Fruit fly (Drosophila melanogaster) whole organism, embryonic: ENCODE results near the gene CG42538.

ENCODE experiments used
- Aef1 ChIP-seq: fragments of 200-800 bp; sonication (Bioruptor generic); IDR thresholded peaks from 3 replicates; pipeline ENCODE4 v1.3.6; 2022; ENCODE audit warnings: missing biosample characterization, missing genetic modification characterization
- Awh ChIP-seq: fragments of 200-800 bp; sonication (Bioruptor generic); IDR thresholded peaks from 2 replicates; pipeline ENCODE4, ENCODE4 v1.3.6; 2022; ENCODE audit warnings: missing biosample characterization, missing genetic modification characterization
- CG12155 ChIP-seq: fragments of 200-800 bp; sonication (Bioruptor generic); optimal IDR thresholded peaks from 3 replicates; lab custom pipeline; 2016; ENCODE audit warnings: missing biosample characterization, missing genetic modification characterization
- CG12744 ChIP-seq: fragments of 200-800 bp; sonication (Bioruptor generic); optimal IDR thresholded peaks from 2 replicates; lab custom pipeline; 2016; ENCODE audit warnings: missing biosample characterization, missing genetic modification characterization
- CG13424 ChIP-seq: fragments of 200-800 bp; sonication (Bioruptor generic); optimal IDR thresholded peaks from 2 replicates; lab custom pipeline; 2019; ENCODE audit warnings: missing biosample characterization, mild to moderate bottlenecking, missing genetic modification characterization, moderate library complexity
- CG13894 ChIP-seq: fragments of 200-800 bp; sonication (Bioruptor generic); optimal IDR thresholded peaks from 3 replicates; lab custom pipeline; 2018; ENCODE audit warnings: missing biosample characterization, mild to moderate bottlenecking, missing genetic modification characterization, moderate library complexity
- CG15269 ChIP-seq: fragments of 200-800 bp; sonication (Bioruptor generic); optimal IDR thresholded peaks from 2 replicates; lab custom pipeline; 2018; ENCODE audit warnings: missing biosample characterization, mild to moderate bottlenecking, missing genetic modification characterization, moderate library complexity
- CG15479 ChIP-seq: fragments of 200-800 bp; sonication (Bioruptor generic); optimal IDR thresholded peaks from 3 replicates; lab custom pipeline; 2019; ENCODE audit warnings: missing biosample characterization, mild to moderate bottlenecking, missing genetic modification characterization, moderate library complexity
- CG18619 ChIP-seq: fragments of 200-800 bp; sonication (Bioruptor generic); optimal IDR thresholded peaks from 3 replicates; lab custom pipeline; 2017; ENCODE audit warnings: missing biosample characterization, mild to moderate bottlenecking, missing genetic modification characterization
- CG2678 ChIP-seq: fragments of 200-800 bp; sonication (Bioruptor generic); optimal IDR thresholded peaks from 3 replicates; lab custom pipeline; 2019; ENCODE audit warnings: missing biosample characterization, mild to moderate bottlenecking, missing genetic modification characterization, moderate library complexity
- CG33557 ChIP-seq: fragments of 200-800 bp; sonication (Bioruptor generic); optimal IDR thresholded peaks from 2 replicates; lab custom pipeline; 2019; ENCODE audit warnings: missing biosample characterization, mild to moderate bottlenecking, missing genetic modification characterization, moderate library complexity
- CG7271 ChIP-seq: fragments of 200-800 bp; sonication (Bioruptor generic); optimal IDR thresholded peaks from 2 replicates; lab custom pipeline; 2018; ENCODE audit warnings: missing biosample characterization, mild to moderate bottlenecking, missing genetic modification characterization, moderate library complexity
- CG8359 ChIP-seq: fragments of 200-800 bp; sonication (Bioruptor generic); optimal IDR thresholded peaks from 2 replicates; lab custom pipeline; 2017; ENCODE audit warnings: missing biosample characterization, mild to moderate bottlenecking, missing genetic modification characterization, borderline replicate concordance
- CG9437 ChIP-seq: fragments of 200-800 bp; sonication (Bioruptor generic); optimal IDR thresholded peaks from 2 replicates; lab custom pipeline; 2018; ENCODE audit warnings: missing biosample characterization, mild to moderate bottlenecking, missing genetic modification characterization
- CkIIα-i1 ChIP-seq: fragments of 200-800 bp; sonication (Bioruptor generic); IDR thresholded peaks from 2 replicates; pipeline ENCODE4 v1.3.6; 2022; ENCODE audit warnings: missing biosample characterization, missing genetic modification characterization
- CoRest ChIP-seq: fragments of 200-800 bp; sonication (Bioruptor generic); optimal IDR thresholded peaks from 3 replicates; lab custom pipeline; 2018; ENCODE audit warnings: missing biosample characterization, mild to moderate bottlenecking, missing genetic modification characterization, moderate library complexity
- Dip2 ChIP-seq: fragments of 200-800 bp; sonication (Bioruptor generic); IDR thresholded peaks from 2 replicates; pipeline ENCODE4 v1.3.6; 2022; ENCODE audit warnings: missing biosample characterization, missing genetic modification characterization
- Dll ChIP-seq: fragments of 200-800 bp; sonication (Bioruptor generic); IDR thresholded peaks from 4 replicates; pipeline ENCODE4 v1.3.6; 2022; ENCODE audit warnings: missing biosample characterization, missing genetic modification characterization; ENCODE audit not compliant: partially characterized antibody
- Drgx ChIP-seq: fragments of 200-800 bp; sonication (Bioruptor generic); IDR thresholded peaks from 2 replicates; pipeline ENCODE4 v1.3.6; 2022; ENCODE audit warnings: missing biosample characterization, missing genetic modification characterization
- Hr51 ChIP-seq, 2 experiments: fragments of 200-800 bp; sonication (Bioruptor generic); optimal IDR thresholded peaks; 2 replicates in 1 of 2; 3 replicates in 1 of 2; lab custom pipeline; 2016 to 2018; ENCODE audit warnings: missing biosample characterization in 2 of 2, missing genetic modification characterization in 2 of 2, mild to moderate bottlenecking in 1 of 2, moderate library complexity in 1 of 2
- MBD-R2 ChIP-seq: fragments of 200-800 bp; sonication (Bioruptor generic); IDR thresholded peaks from 2 replicates; pipeline ENCODE4 v1.3.6; 2022; ENCODE audit warnings: missing biosample characterization, missing genetic modification characterization
- Ssrp ChIP-seq: fragments of 200-800 bp; sonication (Bioruptor generic); optimal IDR thresholded peaks from 2 replicates; lab custom pipeline; 2018; ENCODE audit warnings: missing biosample characterization, mild to moderate bottlenecking, missing genetic modification characterization, moderate library complexity
- Taf1 ChIP-seq: fragments of 200-800 bp; sonication (Bioruptor generic); IDR thresholded peaks from 2 replicates; pipeline ENCODE4 v1.3.6; 2022; ENCODE audit warnings: missing biosample characterization, missing genetic modification characterization
- YL-1 ChIP-seq: fragments of 200-800 bp; sonication (Bioruptor generic); optimal IDR thresholded peaks from 3 replicates; lab custom pipeline; 2017; ENCODE audit warnings: missing biosample characterization, mild to moderate bottlenecking, missing genetic modification characterization
- abd-A ChIP-seq: fragments of 200-800 bp; sonication (Bioruptor generic); optimal IDR thresholded peaks from 3 replicates; lab custom pipeline; 2019; ENCODE audit warnings: missing biosample characterization, mild to moderate bottlenecking, missing genetic modification characterization, moderate library complexity
- ara ChIP-seq: fragments of 200-800 bp; sonication (Bioruptor generic); IDR thresholded peaks from 2 replicates; pipeline ENCODE4 v1.3.6; 2022; ENCODE audit warnings: missing biosample characterization, missing genetic modification characterization
- bowl ChIP-seq: fragments of 200-800 bp; sonication (Bioruptor generic); IDR thresholded peaks from 2 replicates; pipeline ENCODE4 v1.3.6; 2022; ENCODE audit warnings: missing biosample characterization, missing genetic modification characterization
- chif ChIP-seq, 2 experiments: fragments of 200-800 bp; sonication (Bioruptor generic); optimal IDR thresholded peaks; 3 replicates each; lab custom pipeline; 2016; ENCODE audit warnings: missing biosample characterization in 2 of 2, missing genetic modification characterization in 2 of 2
- croc ChIP-seq: fragments of 200-800 bp; sonication (Bioruptor generic); conservative IDR thresholded peaks from 3 replicates; pipeline ENCODE4 v1.3.6; 2022; ENCODE audit warnings: missing biosample characterization, missing genetic modification characterization
- cwo ChIP-seq: fragments of 200-800 bp; sonication (Bioruptor generic); optimal IDR thresholded peaks from 3 replicates; lab custom pipeline; 2017; ENCODE audit warnings: missing biosample characterization, missing genetic modification characterization, mild to moderate bottlenecking, moderate library complexity, missing genetic modification reagents
- emc ChIP-seq: fragments of 200-800 bp; sonication (Bioruptor generic); optimal IDR thresholded peaks from 2 replicates; lab custom pipeline; 2016; ENCODE audit warnings: missing biosample characterization, missing genetic modification characterization
- ems ChIP-seq: fragments of 200-800 bp; sonication (Bioruptor generic); optimal IDR thresholded peaks from 3 replicates; lab custom pipeline; 2016; ENCODE audit warnings: missing biosample characterization, missing genetic modification characterization
- gcm2 ChIP-seq: fragments of 200-800 bp; sonication (Bioruptor generic); optimal IDR thresholded peaks from 2 replicates; lab custom pipeline; 2016; ENCODE audit warnings: missing biosample characterization, missing genetic modification characterization
- gro ChIP-seq: fragments of 200-800 bp; sonication (Bioruptor generic); optimal IDR thresholded peaks from 2 replicates; lab custom pipeline; 2016; ENCODE audit warnings: missing biosample characterization, missing genetic modification characterization
- hkb ChIP-seq, 2 experiments: fragments of 200-800 bp in 1 of 2; fragments of >200 bp in 1 of 2; sonication (Bioruptor generic) in 1 of 2; IDR thresholded peaks in 1 of 2; optimal IDR thresholded peaks in 1 of 2; 2 replicates each; pipeline versions ENCODE4 v1.3.6 to Lab custom; 2017 to 2022; ENCODE audit warnings: missing biosample characterization in 1 of 2, missing genetic modification characterization in 1 of 2
- knrl ChIP-seq: fragments of 200-800 bp; sonication (Bioruptor generic); IDR thresholded peaks from 3 replicates; pipeline ENCODE4 v1.3.6; 2022; ENCODE audit warnings: missing biosample characterization, missing genetic modification characterization; ENCODE audit not compliant: partially characterized antibody
- oc ChIP-seq: fragments of 200-800 bp; sonication (Bioruptor generic); optimal IDR thresholded peaks from 2 replicates; lab custom pipeline; 2018; ENCODE audit warnings: missing biosample characterization, mild to moderate bottlenecking, missing genetic modification characterization, moderate library complexity
- pfk ChIP-seq: fragments of 200-800 bp; sonication (Bioruptor generic); optimal IDR thresholded peaks from 2 replicates; lab custom pipeline; 2018; ENCODE audit warnings: missing biosample characterization, mild to moderate bottlenecking, missing genetic modification characterization, moderate library complexity
- pros ChIP-seq: fragments of 200-800 bp; sonication (Bioruptor generic); optimal IDR thresholded peaks from 3 replicates; lab custom pipeline; 2019; ENCODE audit warnings: missing biosample characterization, mild to moderate bottlenecking, missing genetic modification characterization, moderate library complexity
- ranshi ChIP-seq: fragments of 200-800 bp; sonication (Bioruptor generic); IDR thresholded peaks from 2 replicates; pipeline ENCODE4 v1.3.6; 2022; ENCODE audit warnings: missing biosample characterization, missing genetic modification characterization
- schlank ChIP-seq: fragments of 200-800 bp; sonication (Bioruptor generic); optimal IDR thresholded peaks from 2 replicates; lab custom pipeline; 2018; ENCODE audit warnings: missing biosample characterization, mild to moderate bottlenecking, missing genetic modification characterization
- sd ChIP-seq: fragments of 200-800 bp; sonication (Bioruptor generic); optimal IDR thresholded peaks from 3 replicates; lab custom pipeline; 2018; ENCODE audit warnings: missing biosample characterization, mild to moderate bottlenecking, missing genetic modification characterization, moderate library complexity
- tin ChIP-seq: fragments of 200-800 bp; sonication (Bioruptor generic); optimal IDR thresholded peaks from 3 replicates; lab custom pipeline; 2016; ENCODE audit warnings: missing biosample characterization, missing genetic modification characterization
- trem ChIP-seq: fragments of 200-800 bp; optimal IDR thresholded peaks from 3 replicates; lab custom pipeline; 2019; ENCODE audit warnings: missing biosample characterization, mild to moderate bottlenecking, missing genetic modification characterization, moderate library complexity
- tx ChIP-seq: fragments of 200-800 bp; sonication (Bioruptor generic); optimal IDR thresholded peaks from 2 replicates; lab custom pipeline; 2016; ENCODE audit warnings: missing biosample characterization, missing genetic modification characterization
- unpg ChIP-seq: fragments of 200-800 bp; sonication (Bioruptor generic); optimal IDR thresholded peaks from 3 replicates; lab custom pipeline; 2018; ENCODE audit warnings: missing biosample characterization, mild to moderate bottlenecking, missing genetic modification characterization, moderate library complexity
- vnd ChIP-seq: fragments of 200-800 bp; sonication (Bioruptor generic); IDR thresholded peaks from 3 replicates; pipeline ENCODE4 v1.3.6; 2022; ENCODE audit warnings: missing biosample characterization, missing genetic modification characterization; ENCODE audit not compliant: partially characterized antibody
- zen ChIP-seq: fragments of 200-800 bp; sonication (Bioruptor generic); optimal IDR thresholded peaks from 3 replicates; lab custom pipeline; 2018; ENCODE audit warnings: missing biosample characterization, mild to moderate bottlenecking, missing genetic modification characterization, moderate library complexity
- zen2 ChIP-seq: fragments of 200-800 bp; sonication (Bioruptor generic); IDR thresholded peaks from 3 replicates; pipeline ENCODE4 v1.3.6; 2022; ENCODE audit warnings: missing biosample characterization, missing genetic modification characterization; ENCODE audit not compliant: partially characterized antibody

CG42538 gene

DNA sequence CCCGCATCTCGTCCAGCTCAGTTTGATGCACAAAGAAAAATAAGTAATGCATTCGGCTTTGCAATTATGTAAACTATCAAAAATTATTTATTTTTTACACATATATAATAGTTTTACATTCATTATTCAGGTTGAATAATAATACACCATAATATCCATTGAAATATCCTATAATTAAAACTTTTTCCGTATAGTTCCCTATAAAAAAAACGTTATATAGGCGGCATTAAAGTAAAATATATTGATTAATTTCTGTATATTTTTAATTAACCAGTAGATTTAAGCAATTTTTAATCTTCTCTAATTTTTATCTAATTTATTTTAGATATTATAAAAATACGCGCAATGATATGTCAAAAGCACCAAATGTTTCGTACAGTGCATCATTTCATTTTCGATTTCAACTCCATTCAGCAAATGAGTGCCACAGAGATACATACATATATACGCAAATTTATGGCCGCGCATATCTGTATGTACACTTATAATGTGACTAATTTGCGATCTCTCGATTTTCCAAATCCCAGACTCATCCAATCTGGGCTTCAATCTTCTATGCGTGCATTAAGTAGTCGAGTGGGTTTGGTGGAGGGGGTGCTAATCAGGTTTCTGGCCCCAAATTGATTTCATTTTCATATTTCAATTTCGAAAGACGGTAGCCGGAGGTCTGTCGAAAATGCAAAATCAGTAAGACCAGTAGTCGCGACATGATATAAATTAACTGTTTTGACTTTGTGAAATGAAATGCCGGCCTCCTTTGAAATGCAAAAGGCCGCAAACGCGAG, 20.9 kb upstream of the CG42538 start (continued):
- peak; percentile 50 for TF ChIP-seq CG2678 (tag; lab: Kevin White, UChicago)
- no peak for TF ChIP-seq croc (GFP tag; lab: Robert Waterston, UW)
- peak; percentile 37 for TF ChIP-seq CoRest (tag; lab: Kevin White, UChicago)
- TF ChIP-seq Hr51 (GFP tag; optimal IDR thresholded peaks at IDR 0.05; lab: Kevin White, UChicago): peak in 1 of 2 experiments; percentile 55
- no peak for TF ChIP-seq knrl
- TF ChIP-seq vnd (GFP tag; lab: Robert Waterston, UW): no peak
- TF ChIP-seq CG13424 (tag; lab: Kevin White, UChicago): peak; percentile 36
- no peak for TF ChIP-seq schlank (tag; lab: Kevin White, UChicago)
- TF ChIP-seq ems: no peak
- no peak for TF ChIP-seq CG15479 (GFP tag; lab: Kevin White, UChicago)
- no peak for TF ChIP-seq CG12155 (GFP tag; lab: Kevin White, UChicago)
- TF ChIP-seq CG12744 (GFP tag; lab: Kevin White, UChicago): no peak
- peak; percentile 33 for TF ChIP-seq Ssrp (tag; lab: Kevin White, UChicago)
- no peak for TF ChIP-seq tx (GFP tag; lab: Kevin White, UChicago)
- TF ChIP-seq MBD-R2 (GFP tag; lab: Robert Waterston, UW): no peak
- no peak for TF ChIP-seq hkb (optimal IDR thresholded peaks at IDR 0.05; lab: Kevin White, UChicago)
- no peak for TF ChIP-seq hkb (GFP tag; IDR thresholded peaks at IDR 0.05; lab: Robert Waterston, UW)
- TF ChIP-seq CG18619: no peak
- TF ChIP-seq CG7271: peak; percentile 22
- TF ChIP-seq emc: no peak
- TF ChIP-seq Drgx: no peak
- TF ChIP-seq CG8359: no peak
- peak; percentile 15 for TF ChIP-seq CG9437 (GFP tag; lab: Kevin White, UChicago)
- TF ChIP-seq gcm2 (GFP tag; lab: Kevin White, UChicago): no peak
- TF ChIP-seq CG33557 (GFP tag; lab: Kevin White, UChicago): peak; percentile 22
- TF ChIP-seq Taf1: no peak
- TF ChIP-seq pfk (GFP tag; lab: Kevin White, UChicago): no peak
- no peak for TF ChIP-seq chif (GFP tag; optimal IDR thresholded peaks at IDR 0.05; lab: Kevin White, UChicago)
- no peak for TF ChIP-seq zen

DNA sequence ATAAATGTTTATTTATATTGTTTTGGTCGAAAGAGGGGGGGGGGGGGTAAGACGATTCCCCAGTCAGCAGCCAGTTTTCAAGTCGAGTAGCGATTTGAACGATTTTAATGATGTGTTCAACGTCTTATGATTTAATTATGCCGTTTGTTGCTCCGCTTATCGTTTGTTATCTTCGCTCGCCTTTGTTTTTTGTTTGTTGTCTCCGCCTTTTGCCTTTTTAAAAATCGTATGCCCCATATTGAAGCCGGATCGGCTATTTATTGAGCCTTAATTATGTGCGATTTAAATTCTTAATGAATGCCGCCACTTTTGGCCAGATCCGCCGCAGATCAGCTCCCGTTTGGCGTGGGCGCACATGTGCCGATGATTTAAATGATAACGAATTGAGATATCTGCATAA, 19.8 kb upstream of the CG42538 start:
- peak; percentile 48; the same call in 1 of the 2 replicates for TF ChIP-seq bowl (GFP tag; lab: Robert Waterston, UW)
- peak; percentile 61 for TF ChIP-seq oc (tag; lab: Kevin White, UChicago)
- TF ChIP-seq YL-1 (GFP tag; lab: Kevin White, UChicago): no peak
- no peak for TF ChIP-seq trem (tag; lab: Kevin White, UChicago)
- TF ChIP-seq Dll (GFP tag; lab: Robert Waterston, UW): no peak
- no peak for TF ChIP-seq Aef1
- peak; percentile 75 for TF ChIP-seq CG13894 (tag; lab: Kevin White, UChicago)
- TF ChIP-seq ranshi: no peak
- peak; percentile 97 for TF ChIP-seq abd-A (tag; lab: Kevin White, UChicago)
- peak; percentile 50 for TF ChIP-seq CG15269
- no peak for TF ChIP-seq unpg
- no peak for TF ChIP-seq CkIIα-i1 (GFP tag; lab: Robert Waterston, UW)
- no peak for TF ChIP-seq ara (GFP tag; lab: Robert Waterston, UW)
- TF ChIP-seq cwo: peak; percentile 27
- peak; percentile 80 for TF ChIP-seq Awh (GFP tag; lab: Robert Waterston, UW)
- no peak for TF ChIP-seq tin (GFP tag; lab: Kevin White, UChicago)
- TF ChIP-seq sd (tag; lab: Kevin White, UChicago): peak; percentile 65
- no peak for TF ChIP-seq croc (GFP tag; lab: Robert Waterston, UW)
- no peak for TF ChIP-seq Ssrp (tag; lab: Kevin White, UChicago)
- peak; percentile 53 for TF ChIP-seq pros (GFP tag; lab: Kevin White, UChicago)
- peak; percentile 68 for TF ChIP-seq gro (GFP tag; lab: Kevin White, UChicago)
- TF ChIP-seq zen2 (GFP tag; lab: Robert Waterston, UW): 0 out of 3 replicates have a peak, but pooled peaks have one; percentile 6
- no peak for TF ChIP-seq Dip2 (GFP tag; lab: Robert Waterston, UW)
